Worm (Caenorhabditis elegans) whole organism, late embryonic: ENCODE data around the gene adt-1.

Experiments
- C38D4.7 ChIP-seq: fragments of 200-800 bp; sonication (Bioruptor generic); optimal IDR thresholded peaks from 2 replicates; lab custom pipeline; 2018; ENCODE audit warnings: mild to moderate bottlenecking, missing genetic modification characterization, moderate library complexity, missing compliant biosample characterization
- F13H6.1 ChIP-seq: sonication (generic microtip); optimal IDR thresholded peaks from 2 replicates; lab custom pipeline; 2016; ENCODE audit warnings: missing genetic modification characterization, missing compliant biosample characterization
- K02D7.2 ChIP-seq: sonication (generic microtip); optimal IDR thresholded peaks from 2 replicates; lab custom pipeline; 2017; ENCODE audit warnings: mild to moderate bottlenecking, missing genetic modification characterization, missing compliant biosample characterization
- T23F11.4 ChIP-seq: fragments of 200-800 bp; sonication (Bioruptor generic); optimal IDR thresholded peaks from 2 replicates; lab custom pipeline; 2018; ENCODE audit warnings: mild to moderate bottlenecking, missing genetic modification characterization, missing compliant biosample characterization
- ahr-1 ChIP-seq: sonication (generic microtip); optimal IDR thresholded peaks from 2 replicates; lab custom pipeline; 2016; ENCODE audit warnings: missing genetic modification characterization, missing compliant biosample characterization
- ceh-14 ChIP-seq: sonication (generic microtip); optimal IDR thresholded peaks from 2 replicates; lab custom pipeline; 2016; ENCODE audit warnings: missing genotype, missing genetic modification characterization, missing compliant biosample characterization
- ceh-18 ChIP-seq: sonication (generic microtip); optimal IDR thresholded peaks from 2 replicates; lab custom pipeline; 2016; ENCODE audit warnings: missing genetic modification characterization, missing compliant biosample characterization
- ceh-19 ChIP-seq: fragments of 200-800 bp; sonication (Bioruptor generic); optimal IDR thresholded peaks from 2 replicates; lab custom pipeline; 2018; ENCODE audit warnings: mild to moderate bottlenecking, missing genetic modification characterization, missing compliant biosample characterization
- ceh-2 ChIP-seq: sonication (generic microtip); optimal IDR thresholded peaks from 2 replicates; lab custom pipeline; 2016; ENCODE audit warnings: missing genotype, missing genetic modification characterization, missing compliant biosample characterization
- ceh-22 ChIP-seq: sonication (generic microtip); optimal IDR thresholded peaks from 2 replicates; lab custom pipeline; 2017; ENCODE audit warnings: missing biosample characterization, missing genetic modification characterization
- ceh-24 ChIP-seq: sonication (generic microtip); optimal IDR thresholded peaks from 2 replicates; lab custom pipeline; 2016; ENCODE audit warnings: mild to moderate bottlenecking, missing genetic modification characterization, missing compliant biosample characterization
- ceh-34 ChIP-seq: sonication (generic microtip); optimal IDR thresholded peaks from 2 replicates; lab custom pipeline; 2016; ENCODE audit warnings: mild to moderate bottlenecking, missing genetic modification characterization, missing compliant biosample characterization
- ceh-6 ChIP-seq: fragments of 200-800 bp; sonication (Bioruptor generic); optimal IDR thresholded peaks from 2 replicates; lab custom pipeline; 2018; ENCODE audit warnings: mild to moderate bottlenecking, missing genetic modification characterization, missing compliant biosample characterization
- ceh-9 ChIP-seq: sonication (generic microtip); optimal IDR thresholded peaks from 2 replicates; lab custom pipeline; 2016; ENCODE audit warnings: mild to moderate bottlenecking, missing genetic modification characterization, inconsistent platforms, missing compliant biosample characterization
- che-1 ChIP-seq: sonication (generic microtip); optimal IDR thresholded peaks from 2 replicates; lab custom pipeline; 2016; ENCODE audit warnings: mild to moderate bottlenecking, missing genetic modification characterization, missing compliant biosample characterization
- dmd-4 ChIP-seq: sonication (generic microtip); optimal IDR thresholded peaks from 2 replicates; lab custom pipeline; 2016; ENCODE audit warnings: borderline replicate concordance, missing genetic modification characterization, missing compliant biosample characterization
- dve-1 ChIP-seq: sonication (generic microtip); optimal IDR thresholded peaks from 2 replicates; lab custom pipeline; 2017; ENCODE audit warnings: antibody characterized with exemption, mild to moderate bottlenecking, missing genetic modification characterization, missing compliant biosample characterization
- elt-2 ChIP-seq: sonication (generic microtip); optimal IDR thresholded peaks from 2 replicates; lab custom pipeline; 2016; ENCODE audit warnings: missing genetic modification reagents, missing genetic modification characterization, missing compliant biosample characterization
- elt-4 ChIP-seq: sonication (generic microtip); optimal IDR thresholded peaks from 2 replicates; lab custom pipeline; 2016; ENCODE audit warnings: missing genetic modification characterization, missing compliant biosample characterization
- ets-4 ChIP-seq: sonication (generic microtip); optimal IDR thresholded peaks from 2 replicates; lab custom pipeline; 2016; ENCODE audit warnings: missing genetic modification characterization, missing compliant biosample characterization
- hlh-15 ChIP-seq: sonication (generic microtip); optimal IDR thresholded peaks from 2 replicates; lab custom pipeline; 2016; ENCODE audit warnings: missing genetic modification characterization, missing compliant biosample characterization
- hlh-30 ChIP-seq: sonication (generic microtip); optimal IDR thresholded peaks from 2 replicates; lab custom pipeline; 2017; ENCODE audit warnings: antibody characterized with exemption, missing genetic modification characterization, missing compliant biosample characterization; ENCODE audit not compliant: insufficient read depth
- hlh-6 ChIP-seq: sonication (generic microtip); optimal IDR thresholded peaks from 2 replicates; lab custom pipeline; 2016; ENCODE audit warnings: missing genotype, missing genetic modification characterization, missing compliant biosample characterization
- lin-11 ChIP-seq: fragments of 200-800 bp; sonication (Bioruptor generic); optimal IDR thresholded peaks from 2 replicates; lab custom pipeline; 2018; ENCODE audit warnings: mild to moderate bottlenecking, missing genetic modification characterization, missing compliant biosample characterization
- madf-2 ChIP-seq: sonication (generic microtip); optimal IDR thresholded peaks from 2 replicates; lab custom pipeline; 2017; ENCODE audit warnings: missing genetic modification characterization, missing compliant biosample characterization
- nfya-1 ChIP-seq: sonication (generic microtip); optimal IDR thresholded peaks from 2 replicates; lab custom pipeline; 2017; ENCODE audit warnings: missing genetic modification characterization, mild to moderate bottlenecking, missing compliant biosample characterization, antibody characterized with exemption, moderate library complexity
- nhr-232 ChIP-seq: sonication (generic microtip); optimal IDR thresholded peaks from 2 replicates; lab custom pipeline; 2016; ENCODE audit warnings: missing genetic modification characterization, missing compliant biosample characterization
- npax-4 ChIP-seq: sonication (generic microtip); optimal IDR thresholded peaks from 2 replicates; lab custom pipeline; 2016; ENCODE audit warnings: missing genetic modification characterization, missing compliant biosample characterization
- pag-3 ChIP-seq: sonication (generic microtip); optimal IDR thresholded peaks from 2 replicates; lab custom pipeline; 2016; ENCODE audit warnings: missing compliant biosample characterization, missing genetic modification characterization, borderline replicate concordance
- pat-9 ChIP-seq: fragments of 200-800 bp; sonication (Bioruptor generic); optimal IDR thresholded peaks from 2 replicates; lab custom pipeline; 2018; ENCODE audit warnings: mild to moderate bottlenecking, missing genetic modification characterization, moderate library complexity, missing compliant biosample characterization
- pax-1 ChIP-seq: fragments of 150-350 bp; optimal IDR thresholded peaks from 2 replicates; lab custom pipeline; 2014; ENCODE audit warnings: missing biosample characterization, missing genetic modification characterization
- pros-1 ChIP-seq: fragments of 150-350 bp; optimal IDR thresholded peaks from 2 replicates; lab custom pipeline; 2014; ENCODE audit warnings: missing biosample characterization, missing genetic modification reagents, missing genetic modification characterization
- ref-2 ChIP-seq: sonication (generic microtip); optimal IDR thresholded peaks from 2 replicates; lab custom pipeline; 2016; ENCODE audit warnings: missing genetic modification characterization, missing compliant biosample characterization
- rnt-1 ChIP-seq: sonication (generic microtip); optimal IDR thresholded peaks from 2 replicates; lab custom pipeline; 2016; ENCODE audit warnings: missing genetic modification characterization, missing compliant biosample characterization
- sdc-2 ChIP-seq: sonication (generic microtip); optimal IDR thresholded peaks from 2 replicates; lab custom pipeline; 2016; ENCODE audit warnings: missing genotype, missing genetic modification characterization, missing compliant biosample characterization
- sox-2 ChIP-seq: fragments of 200-800 bp; sonication (Bioruptor generic); IDR thresholded peaks from 2 replicates; pipeline ENCODE4 v1.3.6; 2022; ENCODE audit warnings: missing genetic modification reagents, missing genetic modification characterization, missing compliant biosample characterization
- tbx-2 ChIP-seq: sonication (generic microtip); optimal IDR thresholded peaks from 2 replicates; lab custom pipeline; 2016; ENCODE audit warnings: missing genetic modification characterization, missing compliant biosample characterization
- ttx-3 ChIP-seq: sonication (generic microtip); optimal IDR thresholded peaks from 2 replicates; lab custom pipeline; 2016; ENCODE audit warnings: missing genetic modification reagents, missing genetic modification characterization, missing compliant biosample characterization
- unc-3 ChIP-seq, 2 experiments: fragments of 200-800 bp in 1 of 2; sonication (Bioruptor generic) in 1 of 2; sonication (generic microtip) in 1 of 2; conservative IDR thresholded peaks in 1 of 2; optimal IDR thresholded peaks in 1 of 2; 2 replicates each; pipeline versions ENCODE4 v1.3.6 to Lab custom; 2016 to 2022; ENCODE audit warnings: missing compliant biosample characterization in 2 of 2, missing genetic modification characterization in 2 of 2, missing genetic modification reagents in 1 of 2
- unc-42 ChIP-seq: sonication (generic microtip); optimal IDR thresholded peaks from 2 replicates; lab custom pipeline; 2016; ENCODE audit warnings: missing genotype, missing genetic modification characterization, missing compliant biosample characterization
- unc-55 ChIP-seq: sonication (generic microtip); optimal IDR thresholded peaks from 2 replicates; lab custom pipeline; 2017; ENCODE audit warnings: missing biosample characterization, missing genetic modification reagents, missing genetic modification characterization
- unc-86 ChIP-seq: sonication (generic microtip); optimal IDR thresholded peaks from 2 replicates; lab custom pipeline; 2016; ENCODE audit warnings: missing genetic modification characterization, missing compliant biosample characterization
- zip-5 ChIP-seq: sonication (generic microtip); optimal IDR thresholded peaks from 2 replicates; lab custom pipeline; 2016; ENCODE audit warnings: missing genetic modification characterization, missing compliant biosample characterization

The adt-1 gene

DNA sequence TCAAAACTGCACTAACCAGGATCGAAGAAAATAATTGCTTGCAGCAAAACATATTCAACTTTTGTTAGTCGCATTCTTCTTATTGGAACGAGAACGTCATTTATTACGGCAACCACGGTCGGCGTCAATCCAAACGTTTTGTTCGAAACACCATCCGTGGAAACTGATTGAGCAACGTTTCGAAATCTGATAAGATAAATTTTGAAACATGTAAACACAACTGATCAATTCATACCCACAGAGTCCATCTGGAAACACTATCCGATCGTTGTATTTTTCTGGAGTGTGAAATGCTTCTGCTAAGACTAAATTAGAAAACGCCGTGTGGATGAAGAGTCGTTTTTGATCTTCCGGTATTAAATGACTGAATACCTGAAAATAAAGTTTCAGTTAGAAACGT, 12.8 kb upstream of the adt-1 start:
- no peak for TF ChIP-seq hlh-15

DNA sequence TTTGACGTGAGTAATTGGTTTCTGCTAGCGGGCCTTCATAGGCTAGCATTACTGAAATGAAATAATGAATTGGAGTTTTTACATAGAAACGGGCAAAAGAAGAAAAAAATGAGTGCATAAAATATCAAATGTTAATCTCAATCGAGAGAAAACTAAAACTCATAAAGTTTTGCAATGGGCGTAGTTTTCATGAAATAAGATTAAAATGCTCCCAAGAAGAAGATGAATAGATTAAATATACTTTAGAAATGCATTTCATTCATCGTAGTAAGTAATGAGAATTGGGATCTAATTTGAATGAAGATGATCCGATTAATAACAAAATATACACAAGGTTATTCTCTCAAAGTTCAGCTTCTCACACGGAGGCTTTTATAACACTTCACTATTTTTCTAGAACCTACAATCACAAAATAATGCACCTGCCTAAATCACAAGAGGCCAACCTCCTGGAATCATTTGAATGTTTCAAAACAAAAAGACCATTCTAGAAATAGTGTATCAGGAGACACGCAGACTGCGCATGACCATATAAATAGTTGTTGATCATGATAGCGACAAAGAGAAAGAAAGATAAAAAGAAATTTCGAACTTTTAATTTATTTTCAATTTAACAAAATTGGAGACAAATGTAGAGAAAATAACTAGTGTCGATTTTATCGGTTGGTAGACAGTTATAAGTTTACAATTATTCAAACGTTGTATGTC, 10.7 kb upstream of the adt-1 start, which contains the start of gene nhr-17:
Gene nhr-17, minus strand, starts transcription at position 51 of the 708 bp plus-strand sequence.
- TF ChIP-seq hlh-30 (tag; lab: Kevin White, UChicago) (no peak), nhr-232 (tag; lab: Kevin White, UChicago) (no peak), ceh-22 (tag; lab: Kevin White, UChicago) (no peak), zip-5 (tag; lab: Kevin White, UChicago) (no peak), ceh-6 (GFP tag; lab: Kevin White, UChicago) (no peak)

DNA sequence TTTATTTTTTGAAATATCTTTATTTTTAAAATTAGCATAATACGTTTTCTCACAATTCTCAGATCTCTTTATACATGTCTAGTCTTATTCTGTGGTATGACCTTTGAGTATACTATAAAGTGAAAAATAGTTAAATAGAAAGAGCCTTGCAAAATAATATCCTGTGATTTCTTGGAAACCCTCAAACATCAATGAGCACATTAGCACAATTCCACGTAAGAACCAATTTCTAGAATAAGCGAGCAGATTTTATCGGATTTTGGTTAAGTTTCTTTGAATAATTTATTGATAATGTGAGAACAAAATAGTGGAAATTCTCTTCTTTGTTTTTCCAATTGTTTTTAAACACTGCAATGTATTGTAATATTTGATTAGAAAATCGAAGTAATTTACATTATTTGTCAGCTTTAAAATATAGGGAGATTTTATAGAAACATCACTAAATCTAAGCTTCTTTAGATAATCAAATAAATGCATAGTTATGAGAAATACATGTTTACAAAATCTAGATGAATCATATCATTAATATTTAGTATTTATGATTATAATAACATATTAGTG, 9.6 kb upstream of the adt-1 start:
- no peak for TF ChIP-seq T23F11.4
- TF ChIP-seq F13H6.1 (tag; lab: Kevin White, UChicago), result no peak
- TF ChIP-seq sdc-2 (tag; lab: Kevin White, UChicago), result no peak
- no peak for TF ChIP-seq pag-3 (tag; lab: Kevin White, UChicago)
- TF ChIP-seq nfya-1, result no peak
- TF ChIP-seq pax-1 (tag; lab: Kevin White, UChicago), result no peak
- TF ChIP-seq hlh-6 (tag; lab: Kevin White, UChicago), result no peak
- no peak for TF ChIP-seq unc-3 (GFP tag; conservative IDR thresholded peaks at IDR 0.05; lab: Robert Waterston, UW)
- TF ChIP-seq unc-3 (tag; optimal IDR thresholded peaks at IDR 0.05; lab: Kevin White, UChicago), result no peak
- TF ChIP-seq ceh-14 (tag; lab: Kevin White, UChicago), result no peak
- TF ChIP-seq ceh-9 (tag; lab: Kevin White, UChicago), result no peak
- TF ChIP-seq lin-11 (tag; lab: Kevin White, UChicago), result no peak
- TF ChIP-seq ref-2, result no peak
- no peak for TF ChIP-seq unc-86
- TF ChIP-seq ahr-1 (tag; lab: Kevin White, UChicago), result no peak
- TF ChIP-seq K02D7.2, result no peak

DNA sequence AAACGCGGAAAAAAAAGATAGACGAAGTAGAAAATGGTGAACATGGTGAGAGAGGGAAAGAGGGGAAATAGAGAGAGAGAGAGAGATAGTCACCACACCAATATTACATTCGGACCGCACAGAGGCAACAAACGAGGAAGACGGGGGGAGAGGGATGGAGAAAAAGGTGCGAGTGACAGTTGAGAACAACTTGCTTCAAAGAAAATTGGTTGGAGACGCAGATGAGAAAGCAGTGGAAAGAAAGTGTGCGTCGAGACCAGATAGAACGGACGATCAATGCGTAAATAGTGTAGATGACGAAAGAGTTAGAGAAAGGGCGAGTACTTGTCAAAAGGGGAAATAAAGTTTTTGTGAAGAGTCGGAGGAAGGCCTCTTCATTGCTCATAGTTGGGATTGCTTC, 8.2 kb upstream of the adt-1 start:
- TF ChIP-seq elt-4, result no peak
- peak; percentile 55 for TF ChIP-seq ceh-2 (tag; lab: Kevin White, UChicago)
- peak; percentile 64 for TF ChIP-seq pros-1 (tag; lab: Kevin White, UChicago)
- TF ChIP-seq dve-1, result peak; percentile 56
- no peak for TF ChIP-seq ceh-24
- TF ChIP-seq hlh-30 (tag; lab: Kevin White, UChicago), result peak; percentile 48
- peak; percentile 71 for TF ChIP-seq ceh-34 (tag; lab: Kevin White, UChicago)
- peak; percentile 31 for TF ChIP-seq dmd-4 (tag; lab: Kevin White, UChicago)
- TF ChIP-seq zip-5 (tag; lab: Kevin White, UChicago), result no peak
- TF ChIP-seq madf-2 (tag; lab: Kevin White, UChicago), result no peak
- no peak for TF ChIP-seq unc-86
- peak; percentile 46 for TF ChIP-seq rnt-1 (tag; lab: Kevin White, UChicago)
- TF ChIP-seq tbx-2 (tag; lab: Kevin White, UChicago), result peak; percentile 89
- peak; percentile 5 for TF ChIP-seq ets-4 (tag; lab: Kevin White, UChicago)
- peak; percentile 3 for TF ChIP-seq nhr-232 (tag; lab: Kevin White, UChicago)
- TF ChIP-seq sox-2 (GFP tag; lab: Robert Waterston, UW), result peak; percentile 7; the same call in 1 of the 2 replicates
- no peak for TF ChIP-seq che-1
- TF ChIP-seq unc-55, result peak; percentile 92
- peak; percentile 75 for TF ChIP-seq sdc-2 (tag; lab: Kevin White, UChicago)
- peak; percentile 2 for TF ChIP-seq npax-4 (tag; lab: Kevin White, UChicago)
- peak; percentile 92 for TF ChIP-seq unc-42 (tag; lab: Kevin White, UChicago)
- TF ChIP-seq pat-9 (tag; lab: Kevin White, UChicago), result peak; percentile 20
- TF ChIP-seq F13H6.1 (tag; lab: Kevin White, UChicago), result peak; percentile 34
- TF ChIP-seq ref-2, result peak; percentile 7
- TF ChIP-seq ceh-14 (tag; lab: Kevin White, UChicago), result peak; percentile 64
- TF ChIP-seq elt-2 (tag; lab: Kevin White, UChicago), result peak; percentile 43
- TF ChIP-seq nfya-1, result peak; percentile 79
- no peak for TF ChIP-seq pax-1 (tag; lab: Kevin White, UChicago)
- TF ChIP-seq ceh-22 (tag; lab: Kevin White, UChicago), result peak; percentile 1
- TF ChIP-seq ceh-18 (tag; lab: Kevin White, UChicago), result peak; percentile 70
- no peak for TF ChIP-seq ttx-3 (tag; lab: Kevin White, UChicago)
- peak; percentile 46 for TF ChIP-seq ceh-19 (GFP tag; lab: Kevin White, UChicago)
- TF ChIP-seq C38D4.7 (GFP tag; lab: Kevin White, UChicago), result no peak
